Fruit fly (Drosophila melanogaster) whole organism: ENCODE measurements around the gene barr.

ENCODE experiments used
- CG8478 ChIP-seq: fragments of >200 bp; optimal IDR thresholded peaks from 2 replicates; lab custom pipeline; 2018; ENCODE audit warnings: inconsistent platforms
- Dll ChIP-seq: fragments of >200 bp; optimal IDR thresholded peaks from 2 replicates; lab custom pipeline; 2017
- EcR ChIP-seq, 2 experiments: fragments of >200 bp; optimal IDR thresholded peaks; 2 replicates each; lab custom pipeline; 2017; ENCODE audit warnings: missing biosample characterization in 2 of 2, missing genetic modification characterization in 2 of 2, missing genetic modification reagents in 2 of 2
- pan ChIP-seq: fragments of >200 bp; optimal IDR thresholded peaks from 2 replicates; lab custom pipeline; 2017
- usp ChIP-seq: fragments of >200 bp; optimal IDR thresholded peaks from 2 replicates; lab custom pipeline; 2017; ENCODE audit warnings: missing biosample characterization, missing genetic modification characterization, mixed read lengths

DNA sequence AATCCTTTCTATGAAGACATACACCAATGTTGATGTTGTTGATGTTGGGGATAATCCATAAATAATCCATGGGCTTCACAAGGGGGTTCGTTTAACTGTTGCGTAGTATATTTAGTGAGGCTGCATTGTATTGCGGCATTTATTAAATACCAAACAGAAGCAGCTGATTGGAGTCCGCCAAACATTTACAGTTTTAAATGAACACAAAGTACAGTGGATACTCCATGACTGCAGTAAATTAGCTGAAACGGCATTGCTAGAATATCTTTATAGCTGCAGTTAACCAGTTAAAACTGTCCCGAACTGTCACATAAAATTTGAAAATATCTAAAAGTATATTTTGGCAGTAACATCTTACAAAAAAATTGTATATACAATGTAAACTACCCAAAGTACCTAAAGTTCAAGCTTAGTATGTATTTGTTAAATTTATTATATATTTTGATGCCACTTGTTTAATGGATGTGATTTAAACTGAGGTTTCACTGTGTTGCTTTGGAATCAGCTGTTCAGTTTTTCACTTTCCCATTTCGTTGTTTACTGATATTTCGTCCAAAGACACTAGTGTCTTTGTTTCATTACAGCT is 30.0 kb upstream of the barr start, which contains the start of the genes CG10747 and Pyroxd1:
- TF ChIP-seq usp (GFP tag; lab: Kevin White, UChicago) (no peak), pan (lab: Kevin White, UChicago) (no peak), Dll (lab: Kevin White, UChicago) (no peak), CG8478 (no peak), EcR (GFP tag; optimal IDR thresholded peaks at IDR 0.05; lab: Kevin White, UChicago) (no peak)
